Worm (Caenorhabditis elegans): ENCODE results near the gene Y71H2AM.3.

Y71H2AM.3 gene

ce11 chrIII:2786740-2787139 is 18.5 kb upstream of the Y71H2AM.3 start, which contains the start of gene nduc-2 (continued):
- TF ChIP-seq ekl-4 (GFP tag; IDR thresholded peaks at IDR 0.05): peak; percentile 43; the same call in 1 of the 2 replicates
- TF ChIP-seq B0336.3 (GFP tag; IDR thresholded peaks at IDR 0.05): peak; percentile 70; the same call in 1 of the 2 replicates
- no peak for TF ChIP-seq efl-1 (GFP tag; optimal IDR thresholded peaks at IDR 0.05)
- TF ChIP-seq F39B2.1 (GFP tag; IDR thresholded peaks at IDR 0.05): no peak
- no peak for TF ChIP-seq snpc-4 (GFP tag; optimal IDR thresholded peaks at IDR 0.05)
- peak in 1 of 4 experiments; percentile 3 for TF ChIP-seq snpc-4 (tag; optimal IDR thresholded peaks at IDR 0.05)
- TF ChIP-seq attf-6 (GFP tag; IDR thresholded peaks at IDR 0.05): 0 out of 2 replicates have a peak, but pooled peaks have one; percentile 54
- TF ChIP-seq Y56A3A.18 (GFP tag; IDR thresholded peaks at IDR 0.05): 0 out of 2 replicates have a peak, but pooled peaks have one; percentile 31
- no peak for TF ChIP-seq ccch-3 (GFP tag; optimal IDR thresholded peaks at IDR 0.05)
- peak; percentile 69 for TF ChIP-seq mcd-1 (GFP tag; IDR thresholded peaks at IDR 0.05)
- TF ChIP-seq atf-7 (tag; optimal IDR thresholded peaks at IDR 0.05): no peak
- TF ChIP-seq ceh-79 (tag; optimal IDR thresholded peaks at IDR 0.05): no peak
- TF ChIP-seq D2030.7 (GFP tag; IDR thresholded peaks at IDR 0.05): 0 out of 2 replicates have a peak, but pooled peaks have one; percentile 10
- no peak for TF ChIP-seq lsl-1 (GFP tag; optimal IDR thresholded peaks at IDR 0.05)
- TF ChIP-seq C06A6.2 (GFP tag; conservative IDR thresholded peaks at IDR 0.05): no peak
- TF ChIP-seq hmg-1.2 (GFP tag; IDR thresholded peaks at IDR 0.05): peak; percentile 13; the same call in 1 of the 2 replicates
- TF ChIP-seq madf-3 (GFP tag; IDR thresholded peaks at IDR 0.05): peak; percentile 75
- TF ChIP-seq nfyb-1 (GFP tag; IDR thresholded peaks at IDR 0.05): peak; percentile 35; the same call in 1 of the 2 replicates
- TF ChIP-seq egl-44 (GFP tag; IDR thresholded peaks at IDR 0.05): peak; percentile 9; the same call in 1 of the 2 replicates
- no peak for TF ChIP-seq Y95B8A.8 (GFP tag; IDR thresholded peaks at IDR 0.05)
- 0 out of 2 replicates have a peak, but pooled peaks have one; percentile 15 for TF ChIP-seq C17E4.6 (GFP tag; IDR thresholded peaks at IDR 0.05)
- peak; percentile 13 for TF ChIP-seq F52B5.7 (tag; optimal IDR thresholded peaks at IDR 0.05)
- TF ChIP-seq repo-1 (tag; optimal IDR thresholded peaks at IDR 0.05): peak; percentile 5

ce11 chrIII:2787979-2788491 is 17.2 kb upstream of the Y71H2AM.3 start, which contains the start of gene tbcc-1:
Gene tbcc-1, plus strand, starts transcription at chrIII:2788441.
- TF ChIP-seq ceh-40 (GFP tag; IDR thresholded peaks at IDR 0.05) (no peak), mcd-1 (GFP tag; IDR thresholded peaks at IDR 0.05) (no peak), lsl-1 (GFP tag; optimal IDR thresholded peaks at IDR 0.05) (peak; percentile 58), ekl-4 (GFP tag; IDR thresholded peaks at IDR 0.05) (no peak), F57A8.1 (GFP tag; optimal IDR thresholded peaks at IDR 0.05) (no peak), ceh-27 (GFP tag; optimal IDR thresholded peaks at IDR 0.05) (no peak), Y53F4B.3 (GFP tag; IDR thresholded peaks at IDR 0.05) (no peak), efl-1 (GFP tag; optimal IDR thresholded peaks at IDR 0.05) (no peak), athp-1 (tag; optimal IDR thresholded peaks at IDR 0.05) (no peak), madf-8 (GFP tag; conservative IDR thresholded peaks at IDR 0.05) (no peak), ztf-18 (tag; optimal IDR thresholded peaks at IDR 0.05) (no peak), bed-2 (GFP tag; IDR thresholded peaks at IDR 0.05) (no peak), hlh-26 (GFP tag; conservative IDR thresholded peaks at IDR 0.05) (no peak), lsy-27 (tag; optimal IDR thresholded peaks at IDR 0.05; ENCODE audit: borderline replicate concordance, insufficient read depth) (no peak), attf-6 (GFP tag; IDR thresholded peaks at IDR 0.05) (no peak), lin-35 (GFP tag; optimal IDR thresholded peaks at IDR 0.05) (no peak), ceh-91 (GFP tag; IDR thresholded peaks at IDR 0.05) (no peak), B0035.1 (tag; optimal IDR thresholded peaks at IDR 0.05) (no peak), gei-17 (GFP tag; optimal IDR thresholded peaks at IDR 0.05) (no peak), F37B4.10 (GFP tag; IDR thresholded peaks at IDR 0.05) (no peak), xnd-1 (tag; optimal IDR thresholded peaks at IDR 0.05) (peak; percentile 29), hrde-1 (tag; optimal IDR thresholded peaks at IDR 0.05; ENCODE audit: borderline replicate concordance) (peak; percentile 46), madf-6 (GFP tag; IDR thresholded peaks at IDR 0.05) (peak; percentile 51; the same call in 1 of the 2 replicates), nhr-90 (tag; optimal IDR thresholded peaks at IDR 0.05) (no peak), B0336.3 (GFP tag; IDR thresholded peaks at IDR 0.05) (no peak), tbp1 (GFP tag; optimal IDR thresholded peaks at IDR 0.05) (peak; percentile 15), unc-130 (GFP tag; optimal IDR thresholded peaks at IDR 0.05) (peak; percentile 2), C06A6.2 (GFP tag; conservative IDR thresholded peaks at IDR 0.05) (no peak), unc-62 (GFP tag; optimal IDR thresholded peaks at IDR 0.05) (no peak), snpc-3.4 (tag; optimal IDR thresholded peaks at IDR 0.05) (peak; percentile 8)
